Worm (Caenorhabditis elegans): ENCODE results near the gene C08F11.1.
"Not testable (repeated sequence)": the region's sequence is repeated elsewhere in the genome, so short reads cannot be mapped to it uniquely, and the experiment has no call there.

DNA sequence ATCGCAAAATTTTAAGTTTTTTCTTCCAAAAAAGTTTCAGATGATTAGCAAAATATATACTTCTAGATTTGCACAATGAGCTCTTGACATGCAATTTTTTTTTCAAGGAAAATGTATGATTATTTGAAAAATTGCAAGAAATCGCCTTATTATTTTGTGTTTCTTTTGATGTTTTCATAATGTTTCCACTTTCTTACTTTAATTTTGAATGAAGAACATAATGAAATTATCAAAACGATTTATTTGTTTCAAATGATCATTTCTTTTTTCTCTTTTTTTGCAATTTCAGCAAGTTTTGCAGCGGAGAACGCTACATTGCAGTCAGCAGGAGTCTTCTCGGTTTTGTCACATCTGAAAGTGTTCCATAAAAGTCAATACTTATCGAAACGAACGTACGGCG lies 28.4 kb downstream of the C08F11.1 start, which contains the start of gene Y45F10C.6:
- TF ChIP-seq elt-3 (tag; optimal IDR thresholded peaks at IDR 0.05); ceh-82 (tag; optimal IDR thresholded peaks at IDR 0.05); nhr-84 (tag; optimal IDR thresholded peaks at IDR 0.05); ces-1 (GFP tag; optimal IDR thresholded peaks at IDR 0.05); nhr-237 (tag; optimal IDR thresholded peaks at IDR 0.05); sup-37 (GFP tag; optimal IDR thresholded peaks at IDR 0.05); egl-27 (tag; optimal IDR thresholded peaks at IDR 0.05); dpl-1 (GFP tag; optimal IDR thresholded peaks at IDR 0.05); mdl-1 (tag; optimal IDR thresholded peaks at IDR 0.05); lin-35 (GFP tag; optimal IDR thresholded peaks at IDR 0.05); efl-3 (GFP tag; optimal IDR thresholded peaks at IDR 0.05): not testable (repeated sequence)
